Worm (Caenorhabditis elegans) whole organism, late embryonic: Measurements from ENCODE around the gene ceh-75.

Experiments used
- ama-1 ChIP-seq: fragments of 150-350 bp; optimal IDR thresholded peaks from 2 replicates; lab custom pipeline; 2014
- ceh-30 ChIP-seq: fragments of 150-350 bp; optimal IDR thresholded peaks from 2 replicates; lab custom pipeline; 2014; ENCODE audit warnings: missing biosample characterization, missing genetic modification characterization
- dmd-4 ChIP-seq: sonication (generic microtip); optimal IDR thresholded peaks from 2 replicates; lab custom pipeline; 2016; ENCODE audit warnings: borderline replicate concordance, missing genetic modification characterization, missing compliant biosample characterization
- elt-2 ChIP-seq: sonication (generic microtip); optimal IDR thresholded peaks from 2 replicates; lab custom pipeline; 2016; ENCODE audit warnings: missing genetic modification reagents, missing genetic modification characterization, missing compliant biosample characterization
- ets-4 ChIP-seq: sonication (generic microtip); optimal IDR thresholded peaks from 2 replicates; lab custom pipeline; 2016; ENCODE audit warnings: missing genetic modification characterization, missing compliant biosample characterization
- fkh-10 ChIP-seq: fragments of 150-350 bp; optimal IDR thresholded peaks from 2 replicates; lab custom pipeline; 2014; ENCODE audit warnings: missing biosample characterization, missing genetic modification reagents, missing genetic modification characterization
- gmeb-2 ChIP-seq: sonication (generic microtip); optimal IDR thresholded peaks from 2 replicates; lab custom pipeline; 2016; ENCODE audit warnings: missing genetic modification characterization, inconsistent platforms, missing compliant biosample characterization
- hlh-8 ChIP-seq: sonication (generic microtip); optimal IDR thresholded peaks from 2 replicates; lab custom pipeline; 2016; ENCODE audit warnings: missing genotype, missing genetic modification characterization, missing compliant biosample characterization
- nhr-11 ChIP-seq: fragments of 150-350 bp; optimal IDR thresholded peaks from 2 replicates; lab custom pipeline; 2014; ENCODE audit warnings: missing biosample characterization, missing genetic modification characterization
- rnt-1 ChIP-seq: sonication (generic microtip); optimal IDR thresholded peaks from 2 replicates; lab custom pipeline; 2016; ENCODE audit warnings: missing genetic modification characterization, missing compliant biosample characterization
- tbx-2 ChIP-seq: sonication (generic microtip); optimal IDR thresholded peaks from 2 replicates; lab custom pipeline; 2016; ENCODE audit warnings: missing genetic modification characterization, missing compliant biosample characterization
- unc-55 ChIP-seq: sonication (generic microtip); optimal IDR thresholded peaks from 2 replicates; lab custom pipeline; 2017; ENCODE audit warnings: missing biosample characterization, missing genetic modification reagents, missing genetic modification characterization

- TF ChIP-seq ama-1 (lab: Kevin White, UChicago) (no peak), fkh-10 (GFP tag; lab: Kevin White, UChicago) (no peak), unc-55 (no peak), dmd-4 (tag; lab: Kevin White, UChicago) (no peak), elt-2 (no peak), nhr-11 (tag; lab: Kevin White, UChicago) (no peak), tbx-2 (tag; lab: Kevin White, UChicago) (no peak), ceh-30 (tag; lab: Kevin White, UChicago) (no peak), ets-4 (tag; lab: Kevin White, UChicago) (no peak), rnt-1 (tag; lab: Kevin White, UChicago) (no peak), gmeb-2 (no peak), hlh-8 (tag; lab: Kevin White, UChicago) (no peak)
Observed at ce11 chrV:9879404-9879803, 41.7 kb upstream of the ceh-75 start, which contains the start of gene srab-26.
